Worm (Caenorhabditis elegans) whole organism, early embryonic: ENCODE data around the gene F57G12.2.

ENCODE experiments used
- B0310.2 ChIP-seq: sonication (generic microtip); optimal IDR thresholded peaks from 2 replicates; lab custom pipeline; 2016; ENCODE audit warnings: mild to moderate bottlenecking, missing genetic modification characterization, missing compliant biosample characterization
- F13C5.2 ChIP-seq: sonication (generic microtip); optimal IDR thresholded peaks from 2 replicates; lab custom pipeline; 2017; ENCODE audit warnings: mild to moderate bottlenecking, missing genetic modification characterization, inconsistent platforms, missing compliant biosample characterization
- aly-1 ChIP-seq: sonication (generic microtip); optimal IDR thresholded peaks from 2 replicates; lab custom pipeline; 2016; ENCODE audit warnings: missing genetic modification characterization, missing compliant biosample characterization
- ama-1 ChIP-seq: fragments of 150-350 bp; optimal IDR thresholded peaks from 2 replicates; lab custom pipeline; 2014
- ceh-13 ChIP-seq: fragments of 200-800 bp; sonication (Bioruptor generic); optimal IDR thresholded peaks from 2 replicates; lab custom pipeline; 2018; ENCODE audit warnings: mild to moderate bottlenecking, missing genetic modification characterization, missing compliant biosample characterization
- ceh-36 ChIP-seq: sonication (generic microtip); optimal IDR thresholded peaks from 2 replicates; lab custom pipeline; 2016; ENCODE audit warnings: missing genetic modification characterization, inconsistent platforms, missing compliant biosample characterization
- ets-7 ChIP-seq: sonication (generic microtip); optimal IDR thresholded peaks from 2 replicates; lab custom pipeline; 2016; ENCODE audit warnings: missing genotype, missing genetic modification characterization, missing compliant biosample characterization
- flt-1 ChIP-seq: fragments of 200-800 bp; sonication (Bioruptor generic); IDR thresholded peaks from 2 replicates; pipeline ENCODE4 v1.3.6; 2022; ENCODE audit warnings: missing genetic modification characterization, missing compliant biosample characterization
- hmbx-1 ChIP-seq: sonication (generic microtip); optimal IDR thresholded peaks from 2 replicates; lab custom pipeline; 2016; ENCODE audit warnings: mild to moderate bottlenecking, missing genetic modification characterization, missing compliant biosample characterization
- hmg-4 ChIP-seq: fragments of 200-800 bp; sonication (Bioruptor generic); optimal IDR thresholded peaks from 2 replicates; lab custom pipeline; 2018; ENCODE audit warnings: mild to moderate bottlenecking, missing genetic modification characterization, missing compliant biosample characterization
- hnd-1 ChIP-seq: sonication (generic microtip); optimal IDR thresholded peaks from 2 replicates; lab custom pipeline; 2016; ENCODE audit warnings: missing genetic modification characterization, missing compliant biosample characterization
- pes-1 ChIP-seq: fragments of 200-800 bp; sonication (Bioruptor generic); IDR thresholded peaks from 2 replicates; pipeline ENCODE4 v1.3.6; 2022; ENCODE audit warnings: missing genetic modification reagents, missing genetic modification characterization, missing compliant biosample characterization
- scrt-1 ChIP-seq: fragments of 200-800 bp; sonication (Bioruptor generic); IDR thresholded peaks from 2 replicates; pipeline ENCODE4 v1.3.6; 2022; ENCODE audit warnings: missing genetic modification characterization, missing compliant biosample characterization
- sea-1 ChIP-seq: fragments of 200-800 bp; sonication (Bioruptor generic); conservative IDR thresholded peaks from 2 replicates; pipeline ENCODE4 v1.3.6; 2022; ENCODE audit warnings: missing genetic modification characterization, missing compliant biosample characterization
- tbx-11 ChIP-seq: fragments of 200-800 bp; sonication (Bioruptor generic); IDR thresholded peaks from 2 replicates; pipeline ENCODE4 v1.3.6; 2022; ENCODE audit warnings: missing genetic modification characterization, missing compliant biosample characterization
- tbx-37 ChIP-seq: fragments of 200-800 bp; sonication (Bioruptor generic); conservative IDR thresholded peaks from 2 replicates; pipeline ENCODE4 v1.3.6; 2022; ENCODE audit warnings: missing genetic modification reagents, missing genetic modification characterization, missing compliant biosample characterization
- tra-4 ChIP-seq: sonication (generic microtip); optimal IDR thresholded peaks from 2 replicates; lab custom pipeline; 2017; ENCODE audit warnings: missing genetic modification characterization, missing compliant biosample characterization

F57G12.2 gene

DNA sequence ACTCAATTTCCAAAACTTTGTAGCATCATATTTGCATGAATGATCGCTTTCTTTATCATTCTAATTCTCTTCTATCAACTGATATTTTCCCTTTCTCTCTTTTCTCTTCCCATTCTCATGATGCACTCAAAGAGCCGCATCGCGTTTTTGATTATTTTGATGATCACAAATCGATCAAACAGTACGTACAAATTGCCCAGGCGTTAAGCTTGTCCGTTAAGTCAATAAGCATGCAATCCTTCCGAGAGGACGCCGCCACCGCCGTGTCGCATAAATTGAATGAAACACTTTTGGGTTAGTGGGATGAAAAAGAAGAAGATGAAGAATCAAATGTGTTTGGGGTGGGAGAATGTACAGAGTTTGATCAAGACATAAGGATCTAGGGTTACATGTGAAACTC, 21.8 kb upstream of the F57G12.2 start:
- TF ChIP-seq tra-4 (tag; lab: Kevin White, UChicago) (no peak), flt-1 (GFP tag; lab: Robert Waterston, UW) (no peak), F13C5.2 (no peak), ceh-13 (GFP tag; lab: Kevin White, UChicago) (no peak), tbx-11 (GFP tag; lab: Robert Waterston, UW) (no peak), hnd-1 (no peak), ets-7 (tag; lab: Kevin White, UChicago) (no peak)

DNA sequence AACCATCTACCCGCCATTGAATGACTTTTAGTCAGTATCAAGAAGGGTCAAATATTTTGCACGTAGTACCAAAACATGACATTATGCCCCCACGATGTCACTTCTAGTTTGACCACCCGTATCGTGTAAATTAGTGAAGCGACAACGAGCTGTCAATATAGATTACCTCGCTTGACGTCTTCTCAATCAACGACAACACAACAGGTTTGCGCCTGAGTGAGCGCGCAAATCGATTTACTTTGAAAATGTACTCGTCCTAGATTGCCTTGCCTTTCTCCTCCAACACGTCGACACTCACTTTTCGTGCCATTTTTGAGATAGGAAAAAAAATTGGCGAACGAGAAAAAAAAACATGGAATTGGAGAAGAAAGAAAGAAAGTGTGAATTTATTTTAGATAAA, 20.8 kb upstream of the F57G12.2 start:
- TF ChIP-seq sea-1 (GFP tag; lab: Robert Waterston, UW) (no peak), scrt-1 (no peak), tbx-37 (GFP tag; lab: Robert Waterston, UW) (no peak), ama-1 (no peak), hmg-4 (GFP tag; lab: Kevin White, UChicago) (no peak), F13C5.2 (no peak), tbx-11 (GFP tag; lab: Robert Waterston, UW) (no peak)

DNA sequence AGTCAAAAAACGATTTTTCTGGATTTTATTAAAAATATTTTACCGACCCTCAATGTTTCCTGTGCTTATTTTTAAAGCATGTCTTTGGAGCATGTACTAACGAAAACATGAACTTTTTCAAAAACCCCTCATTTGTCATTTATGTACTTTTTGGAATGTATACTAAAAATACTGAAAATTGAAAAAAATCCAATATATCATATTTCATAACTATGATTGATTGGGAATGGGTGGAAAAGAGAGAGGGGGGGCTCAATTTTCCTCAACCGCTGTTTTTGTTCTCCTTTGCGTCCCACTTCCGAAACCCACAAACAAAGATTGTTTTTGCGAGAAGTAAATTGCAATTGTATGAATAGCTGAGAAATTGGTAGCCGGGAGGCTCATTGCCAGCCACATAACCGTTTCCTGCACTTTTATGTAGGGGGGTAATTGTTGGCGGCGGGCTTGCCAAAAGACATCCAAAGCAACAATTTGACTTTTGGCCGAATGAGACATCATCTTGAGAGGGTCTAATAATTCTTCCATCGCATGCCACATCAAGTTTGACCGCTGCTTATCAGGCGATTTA, 20.0 kb upstream of the F57G12.2 start:
- TF ChIP-seq hmg-4 (GFP tag; lab: Kevin White, UChicago) (peak; percentile 35), aly-1 (no peak)

DNA sequence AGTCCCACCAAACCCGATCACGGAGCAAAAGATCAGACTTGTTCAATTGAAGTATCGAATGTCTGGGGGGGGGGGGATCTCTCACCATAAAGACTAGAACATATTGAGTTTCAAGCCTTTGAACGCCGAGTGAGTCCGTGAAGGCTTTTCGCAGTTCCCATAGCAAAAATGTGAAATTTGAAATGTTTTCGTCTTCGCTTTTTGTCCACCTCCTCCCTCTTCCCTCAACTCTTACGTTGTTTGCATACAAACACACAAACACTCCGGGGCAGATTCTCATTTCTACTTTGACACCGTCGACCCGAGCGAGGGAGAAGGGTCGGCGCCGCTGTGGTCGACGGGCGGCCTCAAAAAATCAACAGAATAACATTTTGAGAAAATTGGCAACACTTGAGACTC, 19.2 kb upstream of the F57G12.2 start:
- TF ChIP-seq tbx-11 (GFP tag; lab: Robert Waterston, UW) (no peak), pes-1 (GFP tag; lab: Robert Waterston, UW) (no peak), hmg-4 (GFP tag; lab: Kevin White, UChicago) (no peak), hmbx-1 (tag; lab: Kevin White, UChicago) (no peak)

- TF ChIP-seq flt-1 (GFP tag; lab: Robert Waterston, UW) (no peak), hmbx-1 (tag; lab: Kevin White, UChicago) (no peak), tra-4 (tag; lab: Kevin White, UChicago) (no peak), tbx-11 (GFP tag; lab: Robert Waterston, UW) (no peak), ets-7 (tag; lab: Kevin White, UChicago) (no peak), hnd-1 (no peak), aly-1 (no peak), ama-1 (no peak), tbx-37 (GFP tag; lab: Robert Waterston, UW) (no peak), sea-1 (GFP tag; lab: Robert Waterston, UW) (no peak), ceh-36 (tag; lab: Kevin White, UChicago) (no peak), pes-1 (GFP tag; lab: Robert Waterston, UW) (no peak), B0310.2 (tag; lab: Kevin White, UChicago) (no peak), scrt-1 (no peak), hmg-4 (GFP tag; lab: Kevin White, UChicago) (no peak), F13C5.2 (no peak)
Measured at ce11 chrX:12178351-12179089, 18.7 kb upstream of the F57G12.2 start.

ce11 chrX:12177521-12177920, 17.7 kb upstream of the F57G12.2 start:
- TF ChIP-seq tra-4 (tag; lab: Kevin White, UChicago) (no peak), aly-1 (no peak), ceh-36 (tag; lab: Kevin White, UChicago) (no peak), ets-7 (tag; lab: Kevin White, UChicago) (no peak), ceh-13 (GFP tag; lab: Kevin White, UChicago) (no peak), B0310.2 (tag; lab: Kevin White, UChicago) (no peak), pes-1 (GFP tag; lab: Robert Waterston, UW) (no peak), ama-1 (no peak), scrt-1 (no peak)

- TF ChIP-seq B0310.2 (tag; lab: Kevin White, UChicago) (no peak), hmbx-1 (tag; lab: Kevin White, UChicago) (no peak), pes-1 (GFP tag; lab: Robert Waterston, UW) (no peak), hnd-1 (no peak), hmg-4 (GFP tag; lab: Kevin White, UChicago) (no peak), ceh-13 (GFP tag; lab: Kevin White, UChicago) (no peak), F13C5.2 (no peak), tra-4 (tag; lab: Kevin White, UChicago) (no peak), ceh-36 (tag; lab: Kevin White, UChicago) (no peak), ama-1 (no peak)
Measured at ce11 chrX:12176873-12177293, 17.0 kb upstream of the F57G12.2 start.

- TF ChIP-seq sea-1 (GFP tag; lab: Robert Waterston, UW) (no peak), scrt-1 (no peak), tra-4 (tag; lab: Kevin White, UChicago) (no peak), ets-7 (tag; lab: Kevin White, UChicago) (no peak), hmbx-1 (tag; lab: Kevin White, UChicago) (no peak), hmg-4 (GFP tag; lab: Kevin White, UChicago) (no peak), ceh-36 (tag; lab: Kevin White, UChicago) (no peak), B0310.2 (tag; lab: Kevin White, UChicago) (no peak), aly-1 (no peak), tbx-11 (GFP tag; lab: Robert Waterston, UW) (no peak), ceh-13 (GFP tag; lab: Kevin White, UChicago) (no peak), pes-1 (GFP tag; lab: Robert Waterston, UW) (no peak), tbx-37 (GFP tag; lab: Robert Waterston, UW) (no peak), flt-1 (GFP tag; lab: Robert Waterston, UW) (no peak), F13C5.2 (no peak), hnd-1 (no peak), ama-1 (no peak)
Measured at ce11 chrX:12176394-12176793, 16.5 kb upstream of the F57G12.2 start.
